Worm (Caenorhabditis elegans): ENCODE results near the gene C14C11.1.
"Not testable (repeated sequence)": the region's sequence is repeated elsewhere in the genome, so short reads cannot be mapped to it uniquely, and the experiment has no call there.

The C14C11.1 gene

DNA sequence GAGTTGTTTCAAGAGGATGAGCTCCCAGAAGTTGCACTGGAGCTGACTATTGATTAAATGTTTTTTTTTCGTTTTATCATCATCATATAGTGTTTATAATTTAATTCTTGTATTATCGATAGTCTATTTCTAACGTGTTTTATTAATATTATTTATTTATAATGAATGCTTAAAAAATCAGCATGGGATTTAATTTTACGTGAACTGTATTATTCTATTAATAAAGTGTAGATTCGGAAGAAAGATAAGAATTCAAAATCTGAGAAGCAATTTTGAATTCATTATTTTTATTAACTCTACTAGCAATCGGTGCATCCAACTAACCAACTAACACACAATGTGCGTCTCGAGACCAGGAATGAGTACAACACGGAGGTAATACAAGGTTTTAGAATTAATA, at the start of gene C14C11.1:
TSS of gene C14C11.1 (plus strand) at position 301 of the 400 bp plus-strand sequence.
- TF ChIP-seq zip-4 (GFP tag; optimal IDR thresholded peaks at IDR 0.05); mab-9 (GFP tag; IDR thresholded peaks at IDR 0.05); lin-15B (tag; optimal IDR thresholded peaks at IDR 0.05): not testable (repeated sequence)

DNA sequence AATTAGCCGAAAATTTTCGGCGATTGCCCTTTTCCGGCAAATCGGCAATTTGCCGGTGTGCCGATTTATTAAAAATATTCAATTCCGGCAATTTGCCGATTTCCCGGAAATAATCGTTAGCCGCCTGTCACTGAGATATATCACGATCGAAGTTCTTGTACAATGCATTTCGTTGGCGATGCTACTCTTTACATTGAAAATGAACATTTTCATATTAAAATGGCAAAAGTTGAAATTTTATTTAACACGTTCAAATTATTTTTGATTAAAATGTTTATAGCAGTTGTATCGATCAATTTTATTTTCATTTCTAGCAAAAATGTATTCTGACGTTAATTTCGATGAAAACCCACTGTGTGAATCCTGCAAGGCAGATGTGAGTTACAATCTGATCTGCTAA, 48.7 kb upstream of the C14C11.1 start, which contains the start of gene M03E7.3:
TSS of gene M03E7.3 (plus strand) at position 301 of the 400 bp plus-strand sequence.
- TF ChIP-seq ces-1 (GFP tag; optimal IDR thresholded peaks at IDR 0.05): no peak
- TF ChIP-seq elt-3 (tag; optimal IDR thresholded peaks at IDR 0.05): no peak
- no peak for TF ChIP-seq nhr-47 (tag; optimal IDR thresholded peaks at IDR 0.05)
- no peak for TF ChIP-seq mep-1 (tag; optimal IDR thresholded peaks at IDR 0.05)
- no peak for TF ChIP-seq nhr-76 (tag; optimal IDR thresholded peaks at IDR 0.05)
- TF ChIP-seq swsn-7 (tag; optimal IDR thresholded peaks at IDR 0.05): no peak
- TF ChIP-seq unc-98 (GFP tag; IDR thresholded peaks at IDR 0.05): no peak
- no peak for TF ChIP-seq ceh-63 (GFP tag; optimal IDR thresholded peaks at IDR 0.05)

DNA sequence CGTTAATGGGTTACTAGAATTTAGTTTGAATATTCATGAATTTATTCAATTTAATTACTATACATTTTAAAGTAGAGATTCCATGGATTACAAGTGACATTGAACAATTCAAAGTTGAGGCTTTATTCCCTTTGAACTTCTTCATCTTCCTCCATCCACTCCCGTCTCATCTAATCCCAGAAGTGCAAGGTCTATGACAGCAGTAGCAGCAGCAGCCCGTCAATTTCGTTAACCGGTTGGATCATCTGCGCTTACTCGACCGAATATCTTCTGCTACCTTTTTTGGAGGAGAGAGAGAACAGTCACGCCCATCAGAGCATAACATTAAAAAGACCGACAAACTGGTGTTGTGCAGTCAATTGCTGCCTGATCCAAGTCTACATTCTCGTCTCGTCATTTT, 46.1 kb upstream of the C14C11.1 start, which contains the start of gene M03E7.2:
TSS of gene M03E7.2 (plus strand) at position 301 of the 400 bp plus-strand sequence.
- TF ChIP-seq unc-86 (tag; optimal IDR thresholded peaks at IDR 0.05) (no peak), efl-1 (optimal IDR thresholded peaks at IDR 0.05) (no peak), efl-1 (GFP tag; optimal IDR thresholded peaks at IDR 0.05 in 1 of 2) (peak in 1 of 2 experiments; percentile 83)

DNA sequence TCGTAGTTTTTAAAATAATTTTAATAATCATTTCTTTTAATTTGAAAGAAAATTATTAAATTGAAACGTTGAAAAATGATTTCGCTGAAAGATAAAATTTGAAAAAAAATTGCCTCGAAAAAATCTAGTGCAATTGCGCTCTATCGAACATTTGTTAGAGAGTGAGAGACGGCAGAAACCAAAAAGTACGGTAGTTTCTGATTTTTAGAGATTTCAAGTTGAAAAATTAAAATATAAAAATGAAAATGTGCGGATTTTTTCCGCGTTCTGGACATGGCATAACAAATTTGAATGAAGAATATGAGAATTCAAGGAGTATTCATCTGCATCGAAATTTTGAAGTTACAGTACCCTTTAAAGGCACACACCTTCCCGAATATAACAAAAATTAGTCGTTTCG, 44.0 kb upstream of the C14C11.1 start:
- TF ChIP-seq dpl-1 (GFP tag; optimal IDR thresholded peaks at IDR 0.05): peak in 1 of 3 experiments; percentile 61
- no peak for TF ChIP-seq snu-23 (GFP tag; optimal IDR thresholded peaks at IDR 0.05)
- TF ChIP-seq lin-35 (GFP tag; optimal IDR thresholded peaks at IDR 0.05): peak in 1 of 2 experiments; percentile 53
- TF ChIP-seq efl-1 (optimal IDR thresholded peaks at IDR 0.05): peak; percentile 25 to 45
- TF ChIP-seq efl-1 (GFP tag; optimal IDR thresholded peaks at IDR 0.05 in 1 of 2): peak; percentile 30 to 69
- TF ChIP-seq skn-1 (tag; optimal IDR thresholded peaks at IDR 0.05): no peak
- TF ChIP-seq unc-130 (tag; optimal IDR thresholded peaks at IDR 0.05): no peak
- no peak for TF ChIP-seq unc-86 (tag; optimal IDR thresholded peaks at IDR 0.05)
- no peak for TF ChIP-seq nhr-237 (tag; optimal IDR thresholded peaks at IDR 0.05)
- TF ChIP-seq dsc-1 (tag; optimal IDR thresholded peaks at IDR 0.05): no peak
- TF ChIP-seq mep-1 (tag; optimal IDR thresholded peaks at IDR 0.05): peak; percentile 23
- TF ChIP-seq vab-15 (tag; optimal IDR thresholded peaks at IDR 0.05): no peak
- TF ChIP-seq lsy-2 (tag; optimal IDR thresholded peaks at IDR 0.05): peak in 1 of 2 experiments; percentile 79

DNA sequence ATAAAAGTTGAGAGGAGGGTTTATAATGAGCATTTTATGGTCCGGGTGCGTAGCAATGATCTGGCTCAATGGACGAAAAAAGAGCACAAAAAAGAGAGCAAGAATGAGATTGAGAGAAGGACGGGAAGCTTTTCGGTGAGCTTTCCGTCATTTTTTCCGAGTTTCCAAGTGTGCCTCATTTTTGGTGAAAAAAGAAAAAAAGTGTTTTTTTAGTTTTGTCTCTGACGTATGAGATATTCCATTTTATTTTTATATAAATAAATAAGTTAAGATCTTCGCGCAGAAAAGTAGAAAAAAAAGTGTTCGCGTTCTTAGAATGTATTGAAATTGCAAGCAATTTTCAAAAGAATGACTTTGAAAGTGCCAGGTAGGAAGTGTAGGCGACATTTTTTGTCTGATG, 43.4 kb upstream of the C14C11.1 start, which contains the start of gene memb-2:
TSS of gene memb-2 (minus strand) at position 101 of the 400 bp plus-strand sequence.
- no peak for TF ChIP-seq nhr-90 (tag; optimal IDR thresholded peaks at IDR 0.05; ENCODE audit: poor library complexity)
- TF ChIP-seq tlp-1 (tag; optimal IDR thresholded peaks at IDR 0.05): no peak

DNA sequence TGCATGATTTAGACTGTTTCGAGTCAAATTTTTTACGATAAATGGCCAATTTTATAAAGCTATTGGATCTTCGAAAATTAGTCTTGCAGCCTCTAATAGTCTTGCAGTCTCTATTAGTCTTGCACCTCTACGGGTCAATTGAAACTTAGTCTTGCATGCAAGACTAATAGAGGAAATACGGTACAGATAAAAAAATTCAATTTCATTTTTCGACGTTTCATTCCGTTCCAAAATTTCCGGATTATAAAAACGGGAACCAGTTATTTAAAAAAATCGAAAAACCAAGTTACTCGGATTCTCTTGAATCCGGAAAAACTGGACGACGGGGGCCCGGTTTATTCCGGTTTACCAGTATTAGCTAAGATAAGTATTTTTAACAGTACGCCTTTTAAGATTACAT, 42.0 kb upstream of the C14C11.1 start, which contains the start of gene M03E7.1:
TSS of gene M03E7.1 (plus strand) at position 301 of the 400 bp plus-strand sequence.
- TF ChIP-seq pag-3 (tag; optimal IDR thresholded peaks at IDR 0.05; ENCODE audit: borderline replicate concordance, insufficient read depth): no peak
- no peak for TF ChIP-seq unc-62 (GFP tag; optimal IDR thresholded peaks at IDR 0.05)
- no peak for TF ChIP-seq snpc-4 (tag; optimal IDR thresholded peaks at IDR 0.05)
- no peak for TF ChIP-seq hlh-17 (GFP tag; optimal IDR thresholded peaks at IDR 0.05; ENCODE audit: borderline replicate concordance)
- no peak for TF ChIP-seq C04F5.9 (tag; optimal IDR thresholded peaks at IDR 0.05)
- TF ChIP-seq nhr-77 (tag; optimal IDR thresholded peaks at IDR 0.05): no peak

Data from whole organism, L1 larva.